Fruit fly (Drosophila melanogaster) whole organism, embryonic: ENCODE measurements around the gene CG4009.
A peak's percentile ranks its signal among the peaks of the same experiment; 100 is the strongest.

ENCODE experiments used
- BEAF-32 ChIP-seq: fragments of 200-800 bp; sonication (Bioruptor generic); optimal IDR thresholded peaks from 3 replicates; lab custom pipeline; 2017; ENCODE audit warnings: missing biosample characterization, missing genetic modification characterization, mild to moderate bottlenecking, moderate library complexity, missing genetic modification reagents
- CG10147 ChIP-seq: fragments of 200-800 bp; sonication (Bioruptor generic); optimal IDR thresholded peaks from 2 replicates; lab custom pipeline; 2019; ENCODE audit warnings: missing biosample characterization, mild to moderate bottlenecking, missing genetic modification characterization, moderate library complexity
- CG10462 ChIP-seq: fragments of 200-800 bp; sonication (Bioruptor generic); optimal IDR thresholded peaks from 2 replicates; lab custom pipeline; 2016; ENCODE audit warnings: missing biosample characterization, missing genetic modification characterization
- CG10959 ChIP-seq: fragments of 200-800 bp; sonication (Bioruptor generic); IDR thresholded peaks from 2 replicates; pipeline ENCODE4 v1.3.6; 2022; ENCODE audit warnings: missing biosample characterization, missing genetic modification characterization
- CG11093 ChIP-seq: fragments of 200-800 bp; sonication (Bioruptor generic); IDR thresholded peaks from 3 replicates; pipeline ENCODE4 v1.3.6; 2022; ENCODE audit warnings: missing biosample characterization, missing genetic modification characterization
- CG11398 ChIP-seq: fragments of 200-800 bp; sonication (Bioruptor generic); optimal IDR thresholded peaks from 2 replicates; lab custom pipeline; 2016; ENCODE audit warnings: missing biosample characterization, missing genetic modification characterization
- CG11695 ChIP-seq: fragments of 200-800 bp; sonication (Bioruptor generic); IDR thresholded peaks from 3 replicates; pipeline ENCODE4 v1.3.6; 2022; ENCODE audit warnings: missing biosample characterization, missing genetic modification characterization
- CG11723 ChIP-seq: fragments of 200-800 bp; sonication (Bioruptor generic); optimal IDR thresholded peaks from 2 replicates; lab custom pipeline; 2017; ENCODE audit warnings: missing biosample characterization, mild to moderate bottlenecking, missing genetic modification characterization
- CG12299 ChIP-seq: fragments of 200-800 bp; sonication (Bioruptor generic); optimal IDR thresholded peaks from 2 replicates; lab custom pipeline; 2018; ENCODE audit warnings: missing biosample characterization, mild to moderate bottlenecking, missing genetic modification characterization
- CG15514 ChIP-seq: fragments of 200-800 bp; sonication (Bioruptor generic); optimal IDR thresholded peaks from 3 replicates; lab custom pipeline; 2017; ENCODE audit warnings: missing biosample characterization, missing genetic modification characterization, mild to moderate bottlenecking, moderate library complexity, missing genetic modification reagents
- CG15696 ChIP-seq: fragments of 200-800 bp; sonication (Bioruptor generic); optimal IDR thresholded peaks from 2 replicates; lab custom pipeline; 2019; ENCODE audit warnings: missing biosample characterization, mild to moderate bottlenecking, missing genetic modification characterization, moderate library complexity
- CG16779 ChIP-seq: fragments of 200-800 bp; sonication (Bioruptor generic); IDR thresholded peaks from 2 replicates; pipeline ENCODE4 v1.3.6; 2022; ENCODE audit warnings: missing biosample characterization, missing genetic modification characterization
- CG16863 ChIP-seq: fragments of 200-800 bp; sonication (Bioruptor generic); optimal IDR thresholded peaks from 3 replicates; lab custom pipeline; 2016; ENCODE audit warnings: missing biosample characterization, missing genetic modification characterization
- CG17802 ChIP-seq: fragments of 200-800 bp; sonication (Bioruptor generic); optimal IDR thresholded peaks from 2 replicates; lab custom pipeline; 2018; ENCODE audit warnings: missing biosample characterization, mild to moderate bottlenecking, missing genetic modification characterization, moderate library complexity
- CG18599 ChIP-seq: fragments of 200-800 bp; sonication (Bioruptor generic); optimal IDR thresholded peaks from 3 replicates; lab custom pipeline; 2017; ENCODE audit warnings: missing biosample characterization, missing genetic modification characterization, mild to moderate bottlenecking, moderate library complexity, missing genetic modification reagents
- CG18764 ChIP-seq: fragments of 200-800 bp; sonication (Bioruptor generic); optimal IDR thresholded peaks from 3 replicates; lab custom pipeline; 2016; ENCODE audit warnings: missing biosample characterization, missing genetic modification characterization
- CG2129 ChIP-seq: fragments of 200-800 bp; sonication (Bioruptor generic); IDR thresholded peaks from 2 replicates; pipeline ENCODE4 v1.3.6; 2022; ENCODE audit warnings: missing biosample characterization, missing genetic modification characterization; ENCODE audit not compliant: partially characterized antibody
- CG2889 ChIP-seq: fragments of 200-800 bp; sonication (Bioruptor generic); IDR thresholded peaks from 3 replicates; pipeline ENCODE4 v1.3.6; 2022; ENCODE audit warnings: missing biosample characterization, missing genetic modification characterization
- CG31388 ChIP-seq: fragments of 200-800 bp; sonication (Bioruptor generic); optimal IDR thresholded peaks from 2 replicates; lab custom pipeline; 2016; ENCODE audit warnings: missing biosample characterization, missing genetic modification characterization
- CG3163 ChIP-seq: fragments of 200-800 bp; sonication (Bioruptor generic); optimal IDR thresholded peaks from 3 replicates; lab custom pipeline; 2016; ENCODE audit warnings: missing biosample characterization, missing genetic modification characterization
- CG34422 ChIP-seq: fragments of 200-800 bp; sonication (Bioruptor generic); IDR thresholded peaks from 3 replicates; pipeline ENCODE4 v1.3.6; 2022; ENCODE audit warnings: missing biosample characterization, missing genetic modification characterization
- CG3838 ChIP-seq: fragments of 200-800 bp; sonication (Bioruptor generic); optimal IDR thresholded peaks from 3 replicates; lab custom pipeline; 2016; ENCODE audit warnings: missing biosample characterization, missing genetic modification characterization
- CG4424 ChIP-seq: fragments of 200-800 bp; sonication (Bioruptor generic); optimal IDR thresholded peaks from 3 replicates; lab custom pipeline; 2016; ENCODE audit warnings: missing biosample characterization, missing genetic modification characterization
- CG5953 ChIP-seq: fragments of 200-800 bp; sonication (Bioruptor generic); IDR thresholded peaks from 2 replicates; pipeline ENCODE4 v1.3.6; 2022; ENCODE audit warnings: missing biosample characterization, missing genetic modification characterization
- CG8359 ChIP-seq: fragments of 200-800 bp; sonication (Bioruptor generic); optimal IDR thresholded peaks from 2 replicates; lab custom pipeline; 2017; ENCODE audit warnings: missing biosample characterization, mild to moderate bottlenecking, missing genetic modification characterization, borderline replicate concordance
- CG8765 ChIP-seq: fragments of 200-800 bp; sonication (Bioruptor generic); IDR thresholded peaks from 2 replicates; pipeline ENCODE4 v1.3.6; 2022; ENCODE audit warnings: missing biosample characterization, missing genetic modification characterization
- CG9727 ChIP-seq: fragments of 200-800 bp; sonication (Bioruptor generic); optimal IDR thresholded peaks from 3 replicates; lab custom pipeline; 2017; ENCODE audit warnings: missing biosample characterization, mild to moderate bottlenecking, missing genetic modification characterization
- Chrac-16 ChIP-seq: fragments of 200-800 bp; sonication (Bioruptor generic); optimal IDR thresholded peaks from 3 replicates; lab custom pipeline; 2016; ENCODE audit warnings: missing biosample characterization, missing genetic modification characterization
- Dfd ChIP-seq, 2 experiments: fragments of >200 bp; optimal IDR thresholded peaks; 2 replicates each; lab custom pipeline; 2017; ENCODE audit warnings: missing biosample characterization in 2 of 2, missing genetic modification characterization in 2 of 2
- Hmr ChIP-seq: fragments of 200-800 bp; sonication (Bioruptor generic); optimal IDR thresholded peaks from 3 replicates; lab custom pipeline; 2017; ENCODE audit warnings: mild to moderate bottlenecking, missing biosample characterization, missing genetic modification reagents, missing genetic modification characterization
- Mrtf ChIP-seq: fragments of 200-800 bp; sonication (Bioruptor generic); IDR thresholded peaks from 3 replicates; pipeline ENCODE4 v1.3.6; 2022; ENCODE audit warnings: missing biosample characterization, missing genetic modification characterization
- Nf-YB ChIP-seq: fragments of 200-800 bp; sonication (Bioruptor generic); optimal IDR thresholded peaks from 3 replicates; lab custom pipeline; 2019; ENCODE audit warnings: missing biosample characterization, mild to moderate bottlenecking, missing genetic modification characterization, moderate library complexity
- Side ChIP-seq: fragments of 200-800 bp; sonication (Bioruptor generic); optimal IDR thresholded peaks from 2 replicates; lab custom pipeline; 2016; ENCODE audit warnings: missing biosample characterization, missing genetic modification characterization
- Sox100B ChIP-seq: fragments of 200-800 bp; sonication (Bioruptor generic); optimal IDR thresholded peaks from 3 replicates; lab custom pipeline; 2018; ENCODE audit warnings: missing biosample characterization, mild to moderate bottlenecking, missing genetic modification characterization
- Sry-β ChIP-seq: fragments of 200-800 bp; sonication (Bioruptor generic); optimal IDR thresholded peaks from 2 replicates; lab custom pipeline; 2018; ENCODE audit warnings: missing biosample characterization, mild to moderate bottlenecking, missing genetic modification characterization, moderate library complexity
- Trl ChIP-seq, 3 experiments: fragments of >200 bp in 2 of 3; fragments of 200-800 bp in 1 of 3; sonication (Bioruptor generic) in 1 of 3; optimal IDR thresholded peaks; 2 replicates in 1 of 3; 3 replicates in 2 of 3; lab custom pipeline; 2016 to 2017; ENCODE audit warnings: missing biosample characterization in 1 of 3, missing genetic modification characterization in 1 of 3
- btn ChIP-seq: fragments of 200-800 bp; sonication (Bioruptor generic); optimal IDR thresholded peaks from 2 replicates; lab custom pipeline; 2016; ENCODE audit warnings: missing biosample characterization, missing genetic modification characterization
- croc ChIP-seq: fragments of 200-800 bp; sonication (Bioruptor generic); conservative IDR thresholded peaks from 3 replicates; pipeline ENCODE4 v1.3.6; 2022; ENCODE audit warnings: missing biosample characterization, missing genetic modification characterization
- dm ChIP-seq: fragments of 200-800 bp; sonication (Bioruptor generic); optimal IDR thresholded peaks from 3 replicates; lab custom pipeline; 2016; ENCODE audit warnings: missing biosample characterization, missing genetic modification characterization
- dysf ChIP-seq: fragments of 200-800 bp; sonication (Bioruptor generic); IDR thresholded peaks from 3 replicates; pipeline ENCODE4 v1.3.6; 2022; ENCODE audit warnings: missing biosample characterization, missing genetic modification characterization
- eyg ChIP-seq: fragments of 200-800 bp; sonication (Bioruptor generic); optimal IDR thresholded peaks from 3 replicates; lab custom pipeline; 2016; ENCODE audit warnings: missing biosample characterization, missing genetic modification characterization
- hb ChIP-seq: fragments of 200-800 bp; sonication (Bioruptor generic); IDR thresholded peaks from 3 replicates; pipeline ENCODE4 v1.3.6; 2022; ENCODE audit warnings: missing biosample characterization, missing genetic modification characterization; ENCODE audit not compliant: partially characterized antibody
- knrl ChIP-seq: fragments of 200-800 bp; sonication (Bioruptor generic); IDR thresholded peaks from 3 replicates; pipeline ENCODE4 v1.3.6; 2022; ENCODE audit warnings: missing biosample characterization, missing genetic modification characterization; ENCODE audit not compliant: partially characterized antibody
- repo ChIP-seq: fragments of 200-800 bp; sonication (Bioruptor generic); optimal IDR thresholded peaks from 2 replicates; lab custom pipeline; 2016; ENCODE audit warnings: missing biosample characterization, missing genetic modification characterization
- sim ChIP-seq: fragments of 200-800 bp; sonication (Bioruptor generic); IDR thresholded peaks from 2 replicates; pipeline ENCODE4 v1.3.6; 2022; ENCODE audit warnings: missing biosample characterization, missing genetic modification characterization
- slou ChIP-seq: fragments of 200-800 bp; sonication (Bioruptor generic); optimal IDR thresholded peaks from 3 replicates; lab custom pipeline; 2016; ENCODE audit warnings: missing biosample characterization, missing genetic modification characterization
- tll ChIP-seq, 2 experiments: fragments of 200-800 bp in 1 of 2; fragments of >200 bp in 1 of 2; sonication (Bioruptor generic) in 1 of 2; optimal IDR thresholded peaks; 2 replicates each; lab custom pipeline; 2017 to 2019; ENCODE audit warnings: missing biosample characterization in 2 of 2, missing genetic modification characterization in 2 of 2, mild to moderate bottlenecking in 1 of 2, moderate library complexity in 1 of 2
- zf30C ChIP-seq: fragments of 200-800 bp; sonication (Bioruptor generic); optimal IDR thresholded peaks from 3 replicates; lab custom pipeline; 2018; ENCODE audit warnings: missing biosample characterization, mild to moderate bottlenecking, missing genetic modification characterization

The CG4009 gene

DNA sequence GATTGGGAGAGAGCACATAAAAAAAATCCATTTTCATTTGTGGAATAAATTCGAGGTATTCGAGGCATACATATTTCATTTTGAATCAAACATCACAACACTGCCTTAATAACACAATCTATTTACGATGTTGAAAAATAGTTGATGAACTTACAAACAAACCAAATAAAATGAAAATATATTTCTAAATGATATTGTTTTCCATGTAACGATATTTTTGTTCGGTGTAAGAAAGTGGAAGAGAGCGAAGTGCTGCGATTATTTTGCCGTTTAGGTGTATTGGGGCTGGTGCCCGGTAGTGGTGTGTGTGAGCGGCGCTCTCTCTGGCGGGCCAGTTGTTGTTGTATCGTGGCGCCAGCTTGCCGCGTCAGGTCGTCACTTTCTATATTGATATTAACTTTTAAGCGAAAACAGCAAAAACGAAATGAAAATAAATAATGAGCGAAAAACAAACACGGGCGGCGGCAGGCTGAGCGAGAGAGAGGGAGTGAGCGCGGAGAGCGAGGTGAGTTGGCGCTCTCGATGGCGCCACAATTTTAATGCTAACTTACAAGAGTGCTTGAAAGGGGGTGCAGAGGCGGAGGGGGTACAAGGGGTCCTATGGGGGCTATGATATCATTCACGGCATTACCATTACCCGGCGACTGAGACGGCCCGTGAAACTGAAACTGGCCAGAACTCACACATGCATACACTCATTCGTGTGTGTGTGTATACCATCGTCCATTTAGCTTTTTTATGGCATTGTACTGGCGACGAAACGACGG lies 29.4 kb upstream of the CG4009 start (continued):
- TF ChIP-seq repo (GFP tag; lab: Kevin White, UChicago): peak; percentile 57
- peak; percentile 80 for TF ChIP-seq CG8359 (GFP tag; lab: Kevin White, UChicago)
- TF ChIP-seq CG16779: peak; percentile 30; the same call in 1 of the 2 replicates
- TF ChIP-seq CG4424 (GFP tag; lab: Kevin White, UChicago): peak; percentile 91
- TF ChIP-seq dysf (GFP tag; lab: Robert Waterston, UW): peak; percentile 92
- TF ChIP-seq Trl (optimal IDR thresholded peaks at IDR 0.05; lab: Kevin White, UChicago): peak; percentile 71 to 96
- TF ChIP-seq Trl (GFP tag; optimal IDR thresholded peaks at IDR 0.05; lab: Kevin White, UChicago): peak; percentile 89
- peak; percentile 93 for TF ChIP-seq Hmr (GFP tag; lab: Kevin White, UChicago)
- TF ChIP-seq slou (GFP tag; lab: Kevin White, UChicago): peak; percentile 56
- TF ChIP-seq Mrtf (GFP tag; lab: Robert Waterston, UW): peak; percentile 77
- peak; percentile 93 for TF ChIP-seq CG9727 (GFP tag; lab: Kevin White, UChicago)
- peak; percentile 92 for TF ChIP-seq Chrac-16 (GFP tag; lab: Kevin White, UChicago)
- TF ChIP-seq CG5953: peak; percentile 56
- peak; percentile 96 for TF ChIP-seq CG18599
- TF ChIP-seq Dfd (GFP tag; optimal IDR thresholded peaks at IDR 0.05; lab: Kevin White, UChicago): no peak
- TF ChIP-seq CG16863 (GFP tag; lab: Kevin White, UChicago): peak; percentile 91
- peak; percentile 75 for TF ChIP-seq CG31388 (GFP tag; lab: Kevin White, UChicago)
- peak; percentile 83 for TF ChIP-seq Nf-YB
- TF ChIP-seq btn (GFP tag; lab: Kevin White, UChicago): peak; percentile 60
- peak; percentile 67 for TF ChIP-seq CG15696 (tag; lab: Kevin White, UChicago)
- peak; percentile 69 for TF ChIP-seq CG10959
- peak; percentile 15; the same call in 1 of the 2 replicates for TF ChIP-seq sim
- peak; percentile 88 for TF ChIP-seq CG11723 (GFP tag; lab: Kevin White, UChicago)
- no peak for TF ChIP-seq BEAF-32 (GFP tag; lab: Kevin White, UChicago)
- TF ChIP-seq CG2129 (GFP tag; lab: Robert Waterston, UW): no peak
- TF ChIP-seq CG34422 (GFP tag; lab: Robert Waterston, UW): peak; percentile 89
- peak; percentile 81 for TF ChIP-seq CG2889 (GFP tag; lab: Robert Waterston, UW)
- peak; percentile 78 for TF ChIP-seq CG15514 (GFP tag; lab: Kevin White, UChicago)
- TF ChIP-seq Side (GFP tag; lab: Kevin White, UChicago): peak; percentile 90
- TF ChIP-seq dm (GFP tag; lab: Kevin White, UChicago): peak; percentile 78
- peak; percentile 83 for TF ChIP-seq CG3838 (GFP tag; lab: Kevin White, UChicago)
- peak; percentile 93 for TF ChIP-seq Sox100B (GFP tag; lab: Kevin White, UChicago)
- peak; percentile 91 for TF ChIP-seq CG10147
- no peak for TF ChIP-seq knrl (GFP tag; lab: Robert Waterston, UW)
- peak; percentile 70 for TF ChIP-seq eyg (GFP tag; lab: Kevin White, UChicago)
- peak; percentile 89 for TF ChIP-seq CG12299 (tag; lab: Kevin White, UChicago)
- no peak for TF ChIP-seq tll (GFP tag; optimal IDR thresholded peaks at IDR 0.05; lab: Kevin White, UChicago)
- TF ChIP-seq croc (GFP tag; lab: Robert Waterston, UW): peak; percentile 88
- TF ChIP-seq CG11093 (GFP tag; lab: Robert Waterston, UW): peak; percentile 80
- TF ChIP-seq CG11695 (GFP tag; lab: Robert Waterston, UW): peak; percentile 92
- TF ChIP-seq CG10462 (GFP tag; lab: Kevin White, UChicago): peak; percentile 86
- peak; percentile 79 for TF ChIP-seq CG18764 (GFP tag; lab: Kevin White, UChicago)
- peak; percentile 93 for TF ChIP-seq zf30C (GFP tag; lab: Kevin White, UChicago)
- TF ChIP-seq CG17802: peak; percentile 81
- no peak for TF ChIP-seq hb (GFP tag; lab: Robert Waterston, UW)
- peak; percentile 55; the same call in 1 of the 2 replicates for TF ChIP-seq CG8765 (GFP tag; lab: Robert Waterston, UW)
- TF ChIP-seq Sry-β (GFP tag; lab: Kevin White, UChicago): peak; percentile 55
- peak; percentile 84 for TF ChIP-seq CG11398
- TF ChIP-seq CG3163 (GFP tag; lab: Kevin White, UChicago): peak; percentile 82
